Worm (Caenorhabditis elegans): ENCODE results near the gene rpn-12.

DNA sequence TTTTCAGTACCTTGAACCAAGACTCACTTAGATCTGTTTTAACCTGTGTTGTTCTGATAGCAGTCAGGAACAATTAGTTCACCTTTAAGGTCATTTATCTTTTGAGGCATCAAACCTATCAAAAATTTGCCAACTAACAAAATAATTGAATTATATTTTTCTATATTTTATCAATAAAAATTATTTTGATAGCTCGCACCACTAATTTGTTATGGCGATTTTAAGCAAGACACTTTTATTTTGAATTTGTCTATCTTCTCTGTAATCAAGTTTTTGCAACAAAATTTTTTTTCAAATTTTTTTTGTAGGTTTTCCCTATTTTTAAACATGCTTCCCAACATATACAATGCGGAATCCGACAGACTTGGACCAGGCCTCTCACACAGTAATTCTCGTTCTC is 35.7 kb downstream of the rpn-12 start, which contains the start of gene kel-1:
- TF ChIP-seq zag-1 (tag; optimal IDR thresholded peaks at IDR 0.05) (no peak), lsy-2 (tag; optimal IDR thresholded peaks at IDR 0.05) (no peak), Y5F2A.4 (GFP tag; optimal IDR thresholded peaks at IDR 0.05) (no peak), nhr-237 (tag; optimal IDR thresholded peaks at IDR 0.05) (no peak), nhr-6 (tag; optimal IDR thresholded peaks at IDR 0.05) (no peak), lim-7 (GFP tag; IDR thresholded peaks at IDR 0.05) (no peak), jun-1 (tag; optimal IDR thresholded peaks at IDR 0.05) (no peak), mep-1 (tag; optimal IDR thresholded peaks at IDR 0.05) (no peak), ceh-82 (tag; optimal IDR thresholded peaks at IDR 0.05) (no peak), egl-27 (tag; optimal IDR thresholded peaks at IDR 0.05) (no peak), Y75B8A.6 (GFP tag; IDR thresholded peaks at IDR 0.05) (no peak), nhr-25 (tag; optimal IDR thresholded peaks at IDR 0.05; ENCODE audit: borderline replicate concordance, insufficient read depth) (no peak), nhr-28 (tag; optimal IDR thresholded peaks at IDR 0.05) (no peak)
